Fruit fly (Drosophila melanogaster): Measurements from ENCODE around the gene YL-1.

YL-1 gene

dm6 chr2L:10964493-10964892, 5.8 kb upstream of the YL-1 start (continued):
- TF ChIP-seq fd3F (GFP tag; optimal IDR thresholded peaks at IDR 0.05) (no peak), ATbp (GFP tag; optimal IDR thresholded peaks at IDR 0.05) (no peak), CG17568 (GFP tag; optimal IDR thresholded peaks at IDR 0.05) (peak; percentile 3), H15 (GFP tag; IDR thresholded peaks at IDR 0.05) (no peak), trh (GFP tag; optimal IDR thresholded peaks at IDR 0.05) (no peak), grn (GFP tag; optimal IDR thresholded peaks at IDR 0.05) (no peak), Dll (GFP tag; IDR thresholded peaks at IDR 0.05; ENCODE audit: partially characterized antibody) (no peak), CG18476 (GFP tag; optimal IDR thresholded peaks at IDR 0.05) (no peak), bbx (GFP tag; IDR thresholded peaks at IDR 0.05; ENCODE audit: partially characterized antibody) (0 out of 2 replicates have a peak, but pooled peaks have one; percentile 8), Med (GFP tag) (peak; percentile 57), pfk (GFP tag; optimal IDR thresholded peaks at IDR 0.05) (peak; percentile 40), CG33557 (GFP tag; optimal IDR thresholded peaks at IDR 0.05) (peak; percentile 56), CG14710 (tag; optimal IDR thresholded peaks at IDR 0.05) (peak; percentile 62), CG12299 (tag; optimal IDR thresholded peaks at IDR 0.05) (no peak), Lhr (GFP tag; optimal IDR thresholded peaks at IDR 0.05) (peak; percentile 59), Myb (GFP tag; optimal IDR thresholded peaks at IDR 0.05) (peak; percentile 54), CG15601 (tag; optimal IDR thresholded peaks at IDR 0.05) (peak; percentile 36), CG3838 (GFP tag; optimal IDR thresholded peaks at IDR 0.05) (no peak), gsb-n (tag; optimal IDR thresholded peaks at IDR 0.05) (peak; percentile 29), Xrp1 (GFP tag; IDR thresholded peaks at IDR 0.05) (peak; percentile 8; the same call in 1 of the 2 replicates), emc (GFP tag; optimal IDR thresholded peaks at IDR 0.05) (no peak), Meics (GFP tag; optimal IDR thresholded peaks at IDR 0.05) (no peak), Bdp1 (GFP tag; optimal IDR thresholded peaks at IDR 0.05) (peak; percentile 14), CG1233 (GFP tag; optimal IDR thresholded peaks at IDR 0.05) (peak; percentile 30), Sry-β (GFP tag; optimal IDR thresholded peaks at IDR 0.05) (no peak), CG12071 (GFP tag; optimal IDR thresholded peaks at IDR 0.05) (no peak), Hsf (GFP tag; optimal IDR thresholded peaks at IDR 0.05) (peak; percentile 4), CG6791 (GFP tag; IDR thresholded peaks at IDR 0.05; ENCODE audit: partially characterized antibody) (peak; percentile 58; the same call in 2 of the 3 replicates), kay (GFP tag; optimal IDR thresholded peaks at IDR 0.05) (peak; percentile 31), Asciz (GFP tag; optimal IDR thresholded peaks at IDR 0.05) (peak; percentile 27), Fer3 (tag; optimal IDR thresholded peaks at IDR 0.05) (peak; percentile 16), sug (tag; optimal IDR thresholded peaks at IDR 0.05) (peak; percentile 9), CG4360 (GFP tag; IDR thresholded peaks at IDR 0.05) (0 out of 2 replicates have a peak, but pooled peaks have one; percentile 22), Mad (GFP tag; optimal IDR thresholded peaks at IDR 0.05) (no peak), CG33213 (GFP tag; optimal IDR thresholded peaks at IDR 0.05) (peak; percentile 38), lola (GFP tag; optimal IDR thresholded peaks at IDR 0.05) (peak in 1 of 3 experiments; percentile 21), ssp (GFP tag; IDR thresholded peaks at IDR 0.05) (no peak), sens (GFP tag) (peak; percentile 80), phol (tag; optimal IDR thresholded peaks at IDR 0.05) (peak; percentile 45), CG11723 (GFP tag; optimal IDR thresholded peaks at IDR 0.05) (no peak), Abd-B (GFP tag; optimal IDR thresholded peaks at IDR 0.05) (peak; percentile 32), CG13424 (tag; optimal IDR thresholded peaks at IDR 0.05) (peak; percentile 32), Dfd (GFP tag; optimal IDR thresholded peaks at IDR 0.05) (peak in 1 of 2 experiments; percentile 93), MBD-R2 (GFP tag; IDR thresholded peaks at IDR 0.05) (peak; percentile 36; the same call in 1 of the 2 replicates), NfI (GFP tag; optimal IDR thresholded peaks at IDR 0.05) (peak; percentile 36), CG8478 (optimal IDR thresholded peaks at IDR 0.05) (no peak), CoRest (tag; optimal IDR thresholded peaks at IDR 0.05) (peak; percentile 61), dmrt11E (tag; optimal IDR thresholded peaks at IDR 0.05) (peak; percentile 24), HHEX (GFP tag; optimal IDR thresholded peaks at IDR 0.05) (no peak), en (GFP tag; optimal IDR thresholded peaks at IDR 0.05) (no peak)
